Fruit fly (Drosophila melanogaster) whole organism, prepupa: Measurements from ENCODE around the gene Task6.
A peak's percentile ranks its signal among the peaks of the same experiment; 100 is the strongest.

Experiments
- Blimp-1 ChIP-seq: fragments of 200-800 bp; sonication (Bioruptor generic); optimal IDR thresholded peaks from 3 replicates; lab custom pipeline; 2017; ENCODE audit warnings: missing biosample characterization, missing genetic modification characterization, mild to moderate bottlenecking, moderate library complexity, missing genetic modification reagents
- CG10631 ChIP-seq: fragments of 200-800 bp; sonication (Bioruptor generic); optimal IDR thresholded peaks from 2 replicates; lab custom pipeline; 2016; ENCODE audit warnings: missing biosample characterization, missing genetic modification characterization
- CG10669 ChIP-seq: fragments of 200-800 bp; sonication (Bioruptor generic); optimal IDR thresholded peaks from 3 replicates; lab custom pipeline; 2018; ENCODE audit warnings: missing biosample characterization, mild to moderate bottlenecking, missing genetic modification characterization, moderate library complexity
- CG11294 ChIP-seq: fragments of 200-800 bp; sonication (Bioruptor generic); IDR thresholded peaks from 2 replicates; pipeline ENCODE4 v1.3.6; 2022; ENCODE audit warnings: missing biosample characterization, missing genetic modification characterization
- CG15336 ChIP-seq: fragments of 200-800 bp; sonication (Bioruptor generic); IDR thresholded peaks from 2 replicates; pipeline ENCODE4 v1.3.6; 2022; ENCODE audit warnings: missing biosample characterization, missing genetic modification characterization
- CG31627 ChIP-seq: fragments of 200-800 bp; sonication (Bioruptor generic); optimal IDR thresholded peaks from 3 replicates; lab custom pipeline; 2016; ENCODE audit warnings: missing biosample characterization, missing genetic modification characterization
- CG32006 ChIP-seq: fragments of 200-800 bp; sonication (Bioruptor generic); optimal IDR thresholded peaks from 3 replicates; lab custom pipeline; 2017; ENCODE audit warnings: missing biosample characterization, mild to moderate bottlenecking, missing genetic modification characterization
- CG34406 ChIP-seq: fragments of 200-800 bp; sonication (Bioruptor generic); optimal IDR thresholded peaks from 3 replicates; lab custom pipeline; 2016; ENCODE audit warnings: missing biosample characterization, missing genetic modification characterization
- CG3919 ChIP-seq: fragments of 200-800 bp; sonication (Bioruptor generic); optimal IDR thresholded peaks from 3 replicates; lab custom pipeline; 2016; ENCODE audit warnings: missing biosample characterization, missing genetic modification characterization
- CG4318 ChIP-seq: fragments of 200-800 bp; sonication (Bioruptor generic); optimal IDR thresholded peaks from 3 replicates; lab custom pipeline; 2017; ENCODE audit warnings: missing biosample characterization, mild to moderate bottlenecking, missing genetic modification characterization
- CG6163 ChIP-seq: fragments of 200-800 bp; sonication (Bioruptor generic); IDR thresholded peaks from 3 replicates; pipeline ENCODE4 v1.3.6; 2022; ENCODE audit warnings: missing biosample characterization, missing genetic modification characterization
- CG6792 ChIP-seq: fragments of 200-800 bp; sonication (Bioruptor generic); optimal IDR thresholded peaks from 3 replicates; lab custom pipeline; 2016; ENCODE audit warnings: missing biosample characterization, missing genetic modification characterization
- CG6808 ChIP-seq: fragments of 200-800 bp; sonication (Bioruptor generic); optimal IDR thresholded peaks from 3 replicates; lab custom pipeline; 2017; ENCODE audit warnings: missing biosample characterization, missing genetic modification characterization, mild to moderate bottlenecking, moderate library complexity, missing genetic modification reagents
- CG6854 ChIP-seq: fragments of 200-800 bp; sonication (Bioruptor generic); optimal IDR thresholded peaks from 2 replicates; lab custom pipeline; 2017; ENCODE audit warnings: missing biosample characterization, mild to moderate bottlenecking, missing genetic modification characterization
- CG7368 ChIP-seq: fragments of 200-800 bp; sonication (Bioruptor generic); optimal IDR thresholded peaks from 3 replicates; lab custom pipeline; 2016; ENCODE audit warnings: missing biosample characterization, missing genetic modification characterization
- CG8119 ChIP-seq: fragments of 200-800 bp; sonication (Bioruptor generic); IDR thresholded peaks from 3 replicates; pipeline ENCODE4 v1.3.6; 2022; ENCODE audit warnings: missing biosample characterization, missing genetic modification characterization
- CG8319 ChIP-seq: fragments of 200-800 bp; sonication (Bioruptor generic); optimal IDR thresholded peaks from 3 replicates; lab custom pipeline; 2016; ENCODE audit warnings: missing biosample characterization, missing genetic modification characterization
- CG8632 ChIP-seq: fragments of 200-800 bp; sonication (Bioruptor generic); optimal IDR thresholded peaks from 3 replicates; lab custom pipeline; 2016; ENCODE audit warnings: missing biosample characterization, missing genetic modification characterization
- Eip75B ChIP-seq: fragments of 200-800 bp; sonication (Bioruptor generic); optimal IDR thresholded peaks from 3 replicates; lab custom pipeline; 2016; ENCODE audit warnings: missing biosample characterization, missing genetic modification characterization
- Eip78C ChIP-seq: fragments of 200-800 bp; sonication (Bioruptor generic); peaks from one replicate; lab custom pipeline; 2016; ENCODE audit warnings: missing biosample characterization, missing genetic modification characterization
- Ets96B ChIP-seq: fragments of 200-800 bp; optimal IDR thresholded peaks from 2 replicates; lab custom pipeline; 2019; ENCODE audit warnings: missing biosample characterization, mild to moderate bottlenecking, missing genetic modification characterization, moderate library complexity
- Gug ChIP-seq: fragments of 200-800 bp; sonication (Bioruptor generic); IDR thresholded peaks from 2 replicates; pipeline ENCODE4 v1.3.6; 2022; ENCODE audit warnings: missing biosample characterization, missing genetic modification characterization
- Hr38 ChIP-seq: sonication (Bioruptor generic); optimal IDR thresholded peaks from 2 replicates; lab custom pipeline; 2016; ENCODE audit warnings: missing biosample characterization, missing genetic modification characterization
- Hr39 ChIP-seq: fragments of 200-800 bp; sonication (Bioruptor generic); optimal IDR thresholded peaks from 2 replicates; lab custom pipeline; 2016; ENCODE audit warnings: missing biosample characterization, missing genetic modification characterization
- Met ChIP-seq: fragments of 200-800 bp; sonication (Bioruptor generic); optimal IDR thresholded peaks from 3 replicates; lab custom pipeline; 2016; ENCODE audit warnings: missing biosample characterization, missing genetic modification characterization
- OdsH ChIP-seq: fragments of 200-800 bp; sonication (Bioruptor generic); optimal IDR thresholded peaks from 3 replicates; lab custom pipeline; 2016; ENCODE audit warnings: missing biosample characterization, missing genetic modification characterization
- Smox ChIP-seq: fragments of 200-800 bp; sonication (Bioruptor generic); optimal IDR thresholded peaks from 3 replicates; lab custom pipeline; 2016; ENCODE audit warnings: missing biosample characterization, missing genetic modification characterization
- Sox14 ChIP-seq: fragments of 200-800 bp; sonication (Bioruptor generic); optimal IDR thresholded peaks from 3 replicates; lab custom pipeline; 2016; ENCODE audit warnings: missing biosample characterization, missing genetic modification characterization
- Sox15 ChIP-seq: fragments of 200-800 bp; sonication (Bioruptor generic); optimal IDR thresholded peaks from 3 replicates; lab custom pipeline; 2016; ENCODE audit warnings: missing biosample characterization, missing genetic modification characterization
- achi ChIP-seq: fragments of 200-800 bp; sonication (Bioruptor generic); optimal IDR thresholded peaks from 3 replicates; lab custom pipeline; 2016; ENCODE audit warnings: missing biosample characterization, missing genetic modification characterization
- cyc ChIP-seq: fragments of 200-800 bp; sonication (Bioruptor generic); optimal IDR thresholded peaks from 3 replicates; lab custom pipeline; 2016; ENCODE audit warnings: missing biosample characterization, missing genetic modification characterization
- dac ChIP-seq: fragments of 200-800 bp; sonication (Bioruptor generic); optimal IDR thresholded peaks from 2 replicates; lab custom pipeline; 2017; ENCODE audit warnings: missing biosample characterization, mild to moderate bottlenecking, missing genetic modification characterization
- dsx ChIP-seq: fragments of 200-800 bp; optimal IDR thresholded peaks from 3 replicates; lab custom pipeline; 2019; ENCODE audit warnings: missing biosample characterization, mild to moderate bottlenecking, missing genetic modification characterization, moderate library complexity; ENCODE audit not compliant: poor library complexity, severe bottlenecking
- eg ChIP-seq: fragments of 200-800 bp; sonication (Bioruptor generic); IDR thresholded peaks from 3 replicates; pipeline ENCODE4 v1.3.6; 2022; ENCODE audit warnings: missing biosample characterization, missing genetic modification characterization
- esn ChIP-seq: fragments of 200-800 bp; sonication (Bioruptor generic); optimal IDR thresholded peaks from 2 replicates; lab custom pipeline; 2016; ENCODE audit warnings: missing biosample characterization, mild to moderate bottlenecking, missing genetic modification characterization, moderate library complexity
- fd59A ChIP-seq: fragments of 200-800 bp; sonication (Bioruptor generic); optimal IDR thresholded peaks from 2 replicates; lab custom pipeline; 2017; ENCODE audit warnings: missing biosample characterization, mild to moderate bottlenecking, missing genetic modification characterization, missing genetic modification reagents
- fd85E ChIP-seq: fragments of 200-800 bp; sonication (Bioruptor generic); optimal IDR thresholded peaks from 3 replicates; lab custom pipeline; 2016; ENCODE audit warnings: missing biosample characterization, missing genetic modification characterization
- fkh ChIP-seq: fragments of 200-800 bp; sonication (Bioruptor generic); optimal IDR thresholded peaks from 3 replicates; lab custom pipeline; 2017; ENCODE audit warnings: missing biosample characterization, mild to moderate bottlenecking, missing genetic modification characterization, moderate library complexity
- lz ChIP-seq: fragments of 200-800 bp; sonication (Bioruptor generic); optimal IDR thresholded peaks from 3 replicates; lab custom pipeline; 2016; ENCODE audit warnings: missing biosample characterization, missing genetic modification characterization
- net ChIP-seq: fragments of 200-800 bp; sonication (Bioruptor generic); optimal IDR thresholded peaks from 3 replicates; lab custom pipeline; 2016; ENCODE audit warnings: missing biosample characterization, missing genetic modification characterization
- pdm3 ChIP-seq: fragments of 200-800 bp; sonication (Bioruptor generic); optimal IDR thresholded peaks from 3 replicates; lab custom pipeline; 2016; ENCODE audit warnings: missing biosample characterization, missing genetic modification characterization
- salr ChIP-seq, 2 experiments: fragments of 200-800 bp; sonication (Bioruptor generic); optimal IDR thresholded peaks; 3 replicates each; lab custom pipeline; 2016 to 2018; ENCODE audit warnings: missing biosample characterization in 2 of 2, missing genetic modification characterization in 2 of 2, mild to moderate bottlenecking in 1 of 2
- spab ChIP-seq: fragments of 200-800 bp; sonication (Bioruptor generic); optimal IDR thresholded peaks from 2 replicates; lab custom pipeline; 2017; ENCODE audit warnings: missing biosample characterization, mild to moderate bottlenecking, missing genetic modification characterization, missing genetic modification reagents
- topi ChIP-seq: fragments of 200-800 bp; sonication (Bioruptor generic); optimal IDR thresholded peaks from 3 replicates; lab custom pipeline; 2016; ENCODE audit warnings: missing biosample characterization, missing genetic modification characterization
- vri ChIP-seq: fragments of 200-800 bp; sonication (Bioruptor generic); optimal IDR thresholded peaks from 3 replicates; lab custom pipeline; 2016; ENCODE audit warnings: missing biosample characterization, mild to moderate bottlenecking, missing genetic modification characterization

Gene Task6

DNA sequence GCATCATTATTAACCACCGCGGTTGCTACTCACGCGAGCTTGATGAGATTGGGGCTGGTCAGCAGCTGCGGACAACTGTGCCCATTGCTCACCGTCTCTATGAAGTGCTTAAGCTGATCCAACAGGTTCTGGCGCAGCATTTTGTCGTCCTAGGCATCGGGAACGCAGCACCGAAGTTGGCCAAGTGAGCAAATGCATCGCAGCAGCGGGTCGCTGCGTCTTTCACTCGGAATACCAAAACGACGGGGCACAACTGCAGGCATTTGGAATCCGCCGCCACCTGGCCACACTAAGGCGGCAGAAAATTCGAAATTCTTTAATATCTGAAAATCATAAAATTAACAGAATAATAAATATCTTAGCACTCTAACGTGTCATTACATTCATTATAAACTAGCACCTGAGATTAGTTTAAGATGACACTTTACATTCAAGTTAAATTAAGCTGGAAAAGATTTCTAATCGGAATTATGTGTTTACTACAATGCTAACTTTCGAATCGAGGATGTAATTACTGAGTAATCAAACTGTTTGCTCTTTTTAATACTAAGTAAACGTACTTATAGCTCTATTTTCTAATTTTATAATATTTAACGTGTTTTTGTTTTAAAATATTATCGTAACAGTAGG is 8.8 kb upstream of the Task6 start:
- TF ChIP-seq dac (GFP tag; lab: Kevin White, UChicago) (no peak), Ets96B (no peak), dsx (GFP tag; lab: Kevin White, UChicago) (peak; percentile 25), CG6854 (GFP tag; lab: Kevin White, UChicago) (peak; percentile 53), Eip75B (GFP tag; lab: Kevin White, UChicago) (peak; percentile 1), esn (GFP tag; lab: Kevin White, UChicago) (no peak), CG11294 (GFP tag; lab: Robert Waterston, UW) (no peak), Eip78C (GFP tag; lab: Kevin White, UChicago) (peak; percentile 18), lz (peak; percentile 29), CG15336 (GFP tag; lab: Robert Waterston, UW) (peak; percentile 16; the same call in 1 of the 2 replicates)

DNA sequence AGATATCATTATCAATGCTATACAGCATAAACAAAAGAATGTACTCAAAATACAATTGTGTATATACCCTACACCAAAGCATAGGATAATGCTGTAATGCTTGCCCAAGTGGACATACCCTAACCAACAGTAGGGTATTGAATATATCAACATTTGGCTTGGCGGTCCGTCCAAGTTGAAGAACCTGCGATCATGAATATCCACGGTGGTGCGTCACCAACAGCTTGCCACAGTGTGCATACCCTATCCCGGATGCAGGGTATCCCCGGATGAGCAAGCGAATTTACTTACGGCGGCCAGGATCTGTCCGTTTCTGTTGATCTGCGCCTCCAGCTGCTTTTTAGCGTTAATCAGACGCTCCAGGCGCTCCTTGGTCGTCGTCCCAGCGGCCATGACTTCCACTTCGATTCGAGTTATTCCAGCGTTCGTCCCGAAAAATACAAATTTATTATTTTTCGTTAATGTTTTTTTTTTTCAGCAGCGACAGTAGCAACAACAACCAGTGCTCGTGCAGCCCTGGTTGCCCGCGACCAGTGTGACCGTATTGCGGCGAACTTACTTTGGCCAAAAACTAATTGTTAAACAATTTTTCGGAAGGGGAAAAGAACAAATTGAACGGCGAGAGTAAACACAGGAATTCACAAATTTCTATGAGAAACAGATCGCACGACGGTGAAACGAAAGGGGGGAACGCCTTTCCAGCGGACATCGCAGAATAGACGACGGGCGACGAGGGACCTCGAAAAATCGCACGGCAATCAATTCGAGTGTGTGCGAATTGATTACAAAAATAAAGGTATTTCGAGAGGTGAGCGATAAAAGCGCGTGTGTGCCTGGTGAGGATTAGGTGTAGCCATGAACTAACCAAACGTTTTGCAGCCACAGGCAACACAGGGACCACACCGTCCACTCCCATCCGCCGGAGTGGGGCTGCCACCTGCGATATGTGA is 2.1 kb upstream of the Task6 start, which contains the start of the genes Lkb1 and CG9588:
TSS of gene Lkb1 (plus strand) at position 413 of the 950 bp plus-strand sequence.
TSS of gene CG9588 (minus strand) at position 545 of the 950 bp plus-strand sequence.
- peak; percentile 74 for TF ChIP-seq achi (GFP tag; lab: Kevin White, UChicago)
- peak; percentile 79 for TF ChIP-seq lz
- TF ChIP-seq dsx (GFP tag; lab: Kevin White, UChicago), result no peak
- peak; percentile 78 for TF ChIP-seq Sox14 (GFP tag; lab: Kevin White, UChicago)
- peak; percentile 76 for TF ChIP-seq CG7368 (GFP tag; lab: Kevin White, UChicago)
- peak; percentile 85 for TF ChIP-seq Hr39 (GFP tag; lab: Kevin White, UChicago)
- TF ChIP-seq fd85E (GFP tag; lab: Kevin White, UChicago), result no peak
- TF ChIP-seq eg, result peak; percentile 92
- no peak for TF ChIP-seq CG4318 (GFP tag; lab: Kevin White, UChicago)
- peak; percentile 81 for TF ChIP-seq Eip75B (GFP tag; lab: Kevin White, UChicago)
- peak; percentile 13 for TF ChIP-seq Blimp-1 (GFP tag; lab: Kevin White, UChicago)
- TF ChIP-seq spab (GFP tag; lab: Kevin White, UChicago), result peak; percentile 60
- peak; percentile 85 for TF ChIP-seq CG31627 (GFP tag; lab: Kevin White, UChicago)
- no peak for TF ChIP-seq Smox
- TF ChIP-seq CG15336 (GFP tag; lab: Robert Waterston, UW), result peak; percentile 77
- peak; percentile 75 for TF ChIP-seq CG8119 (GFP tag; lab: Robert Waterston, UW)
- TF ChIP-seq CG6808 (GFP tag; lab: Kevin White, UChicago), result peak; percentile 41
- TF ChIP-seq Met (GFP tag; lab: Kevin White, UChicago), result no peak
- TF ChIP-seq CG6854 (GFP tag; lab: Kevin White, UChicago), result peak; percentile 6
- peak; percentile 63 for TF ChIP-seq dac (GFP tag; lab: Kevin White, UChicago)
- no peak for TF ChIP-seq vri (GFP tag; lab: Kevin White, UChicago)
- peak; percentile 81 for TF ChIP-seq CG32006
- peak; percentile 55 for TF ChIP-seq fd59A (GFP tag; lab: Kevin White, UChicago)
- TF ChIP-seq Sox15 (GFP tag; lab: Kevin White, UChicago), result peak; percentile 62
- no peak for TF ChIP-seq OdsH
- peak; percentile 68 for TF ChIP-seq CG6792 (GFP tag; lab: Kevin White, UChicago)
- no peak for TF ChIP-seq CG10631 (GFP tag; lab: Kevin White, UChicago)
- TF ChIP-seq CG8632 (GFP tag; lab: Kevin White, UChicago), result peak; percentile 61
- TF ChIP-seq fkh (GFP tag; lab: Kevin White, UChicago), result no peak
- TF ChIP-seq CG34406, result peak; percentile 61
- peak; percentile 88 for TF ChIP-seq Eip78C (GFP tag; lab: Kevin White, UChicago)
- no peak for TF ChIP-seq Hr38 (GFP tag; lab: Kevin White, UChicago)
- TF ChIP-seq Ets96B, result peak; percentile 40
- peak; percentile 92 for TF ChIP-seq CG6163
- peak; percentile 77 for TF ChIP-seq cyc (GFP tag; lab: Kevin White, UChicago)
- TF ChIP-seq Gug, result peak; percentile 80
- TF ChIP-seq pdm3 (GFP tag; lab: Kevin White, UChicago), result peak; percentile 79
- TF ChIP-seq CG10669 (GFP tag; lab: Kevin White, UChicago), result peak; percentile 73
- TF ChIP-seq net (GFP tag; lab: Kevin White, UChicago), result peak; percentile 69
- peak; percentile 82 for TF ChIP-seq CG3919 (GFP tag; lab: Kevin White, UChicago)
- peak in 1 of 2 experiments; percentile 39 for TF ChIP-seq salr (GFP tag; optimal IDR thresholded peaks at IDR 0.05; lab: Kevin White, UChicago)
- peak; percentile 78 for TF ChIP-seq topi (GFP tag; lab: Kevin White, UChicago)
- peak; percentile 68 for TF ChIP-seq CG8319
